Fruit fly (Drosophila melanogaster): ENCODE data around the gene Synd.

The Synd gene

DNA sequence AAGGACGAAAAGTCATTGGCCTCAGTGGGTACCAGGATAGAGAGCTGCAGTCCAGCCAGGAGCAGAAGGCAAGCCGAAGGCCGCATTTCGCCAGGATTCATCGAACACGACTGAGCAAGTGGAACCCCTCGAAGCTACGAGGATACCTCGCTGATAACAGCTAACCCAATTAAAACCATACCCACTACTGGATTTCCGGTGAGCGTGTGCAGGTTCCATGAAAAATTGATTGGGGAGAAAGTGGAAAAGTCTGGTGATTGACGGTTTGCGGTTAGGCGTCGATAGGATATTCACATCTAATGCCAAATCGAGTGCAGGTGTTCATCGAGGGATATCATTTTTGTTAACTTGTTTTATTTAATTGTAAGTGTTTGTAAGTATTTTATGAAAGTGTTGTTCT, 27.2 kb downstream of the Synd start, which contains the start of gene Ir93a:
Gene Ir93a (minus strand): TSS at position 101 of the 400 bp plus-strand sequence.
- TF ChIP-seq OdsH (GFP tag; optimal IDR thresholded peaks at IDR 0.05) = no peak
- no peak for TF ChIP-seq foxo (GFP tag; optimal IDR thresholded peaks at IDR 0.05)
- no peak for TF ChIP-seq GATAd (GFP tag; optimal IDR thresholded peaks at IDR 0.05)
- TF ChIP-seq lola (GFP tag; optimal IDR thresholded peaks at IDR 0.05) = no peak
- no peak for TF ChIP-seq tai (GFP tag; optimal IDR thresholded peaks at IDR 0.05)
- TF ChIP-seq ey (GFP tag; optimal IDR thresholded peaks at IDR 0.05) = no peak
- no peak for TF ChIP-seq dsf (GFP tag; optimal IDR thresholded peaks at IDR 0.05; ENCODE audit: borderline replicate concordance)
- no peak for TF ChIP-seq Dfd (GFP tag; optimal IDR thresholded peaks at IDR 0.05)
- no peak for TF ChIP-seq HLH106 (tag; optimal IDR thresholded peaks at IDR 0.05)
- no peak for TF ChIP-seq psq (GFP tag; optimal IDR thresholded peaks at IDR 0.05)
- TF ChIP-seq jim (GFP tag; optimal IDR thresholded peaks at IDR 0.05) = no peak

DNA sequence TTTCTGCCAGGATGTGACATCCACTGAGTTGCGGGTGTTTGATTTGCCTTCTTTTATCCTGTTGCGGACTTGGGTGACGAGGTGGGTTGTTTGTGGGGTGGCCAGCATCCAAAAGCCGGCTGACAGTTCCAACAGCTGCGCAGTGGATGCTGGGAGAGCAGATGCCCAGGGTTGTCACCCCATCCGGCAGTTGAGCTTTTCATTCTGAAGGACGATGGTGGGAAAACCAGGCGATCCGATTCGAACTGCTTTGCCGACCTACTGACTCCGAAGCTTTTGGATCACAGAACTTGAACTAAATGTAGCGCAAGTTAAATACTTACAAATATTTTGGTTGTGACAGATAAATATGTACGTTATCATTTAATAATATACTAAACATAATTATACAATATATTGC, 33.6 kb downstream of the Synd start, which contains the start of gene KaiR1D:
Gene KaiR1D (minus strand): TSS at position 28 of the 400 bp plus-strand sequence.
- no peak for TF ChIP-seq h (GFP tag; optimal IDR thresholded peaks at IDR 0.05)
- no peak for TF ChIP-seq brk (GFP tag; optimal IDR thresholded peaks at IDR 0.05)
- TF ChIP-seq dmrt93B (GFP tag; optimal IDR thresholded peaks at IDR 0.05) = no peak
- no peak for TF ChIP-seq rgr (GFP tag; optimal IDR thresholded peaks at IDR 0.05)
- no peak for TF ChIP-seq jim (GFP tag; optimal IDR thresholded peaks at IDR 0.05)
- no peak for TF ChIP-seq Dif (GFP tag; optimal IDR thresholded peaks at IDR 0.05; ENCODE audit: partially characterized antibody)
- no peak for TF ChIP-seq pan (optimal IDR thresholded peaks at IDR 0.05)
- TF ChIP-seq HLH106 (tag; optimal IDR thresholded peaks at IDR 0.05) = no peak
- no peak for TF ChIP-seq GATAd (GFP tag; optimal IDR thresholded peaks at IDR 0.05)
- TF ChIP-seq Abd-B (GFP tag; optimal IDR thresholded peaks at IDR 0.05) = no peak
- TF ChIP-seq Hr78 (GFP tag; optimal IDR thresholded peaks at IDR 0.05) = no peak
- TF ChIP-seq dl (GFP tag; optimal IDR thresholded peaks at IDR 0.05; ENCODE audit: insufficient read depth in 1 of 2, partially characterized antibody in 2 of 2) = no peak
- TF ChIP-seq Myc (optimal IDR thresholded peaks at IDR 0.05) = no peak

DNA sequence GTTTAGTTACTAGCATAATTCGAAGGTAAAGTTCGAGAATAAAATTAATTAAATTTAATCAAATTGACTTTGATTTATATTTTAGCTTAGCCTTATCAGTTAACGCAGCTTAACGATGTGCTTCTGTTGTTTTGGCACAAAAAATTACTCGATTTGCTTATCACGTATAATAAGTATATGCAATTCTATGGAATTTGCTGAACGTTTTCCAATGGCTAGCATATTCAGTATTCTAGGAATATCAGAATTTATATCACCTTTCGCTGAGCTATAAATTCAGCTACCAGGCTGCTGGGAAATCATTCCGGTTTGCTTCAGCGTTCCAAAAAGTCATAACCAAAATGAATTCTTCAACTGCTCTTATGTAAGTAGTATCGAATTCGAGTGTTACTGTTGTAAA, 38.1 kb downstream of the Synd start, which contains the start of gene TotA:
Gene TotA (plus strand): TSS at position 301 of the 400 bp plus-strand sequence.
- TF ChIP-seq rgr (GFP tag; optimal IDR thresholded peaks at IDR 0.05) = no peak
- no peak for TF ChIP-seq woc (GFP tag; optimal IDR thresholded peaks at IDR 0.05)
- no peak for TF ChIP-seq dl (GFP tag; optimal IDR thresholded peaks at IDR 0.05; ENCODE audit: insufficient read depth in 1 of 2, partially characterized antibody in 2 of 2)
- TF ChIP-seq Dif (GFP tag; optimal IDR thresholded peaks at IDR 0.05; ENCODE audit: partially characterized antibody) = no peak
- no peak for TF ChIP-seq dmrt93B (GFP tag; optimal IDR thresholded peaks at IDR 0.05)
- TF ChIP-seq pan (optimal IDR thresholded peaks at IDR 0.05) = no peak
- TF ChIP-seq sage (GFP tag; optimal IDR thresholded peaks at IDR 0.05) = no peak
- no peak for TF ChIP-seq fru (GFP tag; optimal IDR thresholded peaks at IDR 0.05)
- TF ChIP-seq Sp1 (GFP tag; optimal IDR thresholded peaks at IDR 0.05) = no peak
- TF ChIP-seq lola (GFP tag; optimal IDR thresholded peaks at IDR 0.05) = no peak
- TF ChIP-seq Dfd (GFP tag; optimal IDR thresholded peaks at IDR 0.05) = no peak
- no peak for TF ChIP-seq psq (GFP tag; optimal IDR thresholded peaks at IDR 0.05)
- no peak for TF ChIP-seq OdsH (GFP tag; optimal IDR thresholded peaks at IDR 0.05)
- no peak for TF ChIP-seq Rel (GFP tag; optimal IDR thresholded peaks at IDR 0.05)
- no peak for TF ChIP-seq Rel (tag; optimal IDR thresholded peaks at IDR 0.05)
- no peak for TF ChIP-seq h (GFP tag; optimal IDR thresholded peaks at IDR 0.05)

DNA sequence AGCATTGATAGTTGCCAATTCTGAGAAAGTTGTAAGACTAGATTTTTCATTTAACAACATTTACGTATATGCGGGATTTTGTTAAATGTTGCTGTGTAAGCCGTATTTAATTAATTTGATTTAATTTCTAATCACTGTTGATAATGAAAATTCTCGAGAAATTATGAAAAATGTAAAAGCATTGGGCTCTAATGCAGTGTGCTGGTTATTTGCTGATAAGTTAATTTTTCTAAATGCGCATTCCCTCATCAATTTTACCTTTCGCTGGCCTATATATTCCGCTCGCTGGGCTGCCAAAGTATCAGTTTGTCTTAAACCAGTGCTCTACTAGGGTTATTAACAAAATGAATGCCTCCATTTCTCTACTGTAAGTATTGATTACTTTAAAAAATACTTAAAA, 40.1 kb downstream of the Synd start, which contains the start of gene TotC:
Gene TotC (plus strand): TSS at position 301 of the 400 bp plus-strand sequence.
- TF ChIP-seq br (GFP tag; optimal IDR thresholded peaks at IDR 0.05) (no peak), N (GFP tag; optimal IDR thresholded peaks at IDR 0.05) (no peak), CrebA (GFP tag; optimal IDR thresholded peaks at IDR 0.05; ENCODE audit: borderline replicate concordance) (no peak), Rel (GFP tag; optimal IDR thresholded peaks at IDR 0.05) (no peak), Rel (tag; optimal IDR thresholded peaks at IDR 0.05) (no peak), OdsH (GFP tag; optimal IDR thresholded peaks at IDR 0.05) (no peak), Abd-B (GFP tag; optimal IDR thresholded peaks at IDR 0.05) (no peak), Dif (GFP tag; optimal IDR thresholded peaks at IDR 0.05; ENCODE audit: partially characterized antibody) (no peak), fru (GFP tag; optimal IDR thresholded peaks at IDR 0.05) (no peak), Dfd (GFP tag; optimal IDR thresholded peaks at IDR 0.05) (no peak)

DNA sequence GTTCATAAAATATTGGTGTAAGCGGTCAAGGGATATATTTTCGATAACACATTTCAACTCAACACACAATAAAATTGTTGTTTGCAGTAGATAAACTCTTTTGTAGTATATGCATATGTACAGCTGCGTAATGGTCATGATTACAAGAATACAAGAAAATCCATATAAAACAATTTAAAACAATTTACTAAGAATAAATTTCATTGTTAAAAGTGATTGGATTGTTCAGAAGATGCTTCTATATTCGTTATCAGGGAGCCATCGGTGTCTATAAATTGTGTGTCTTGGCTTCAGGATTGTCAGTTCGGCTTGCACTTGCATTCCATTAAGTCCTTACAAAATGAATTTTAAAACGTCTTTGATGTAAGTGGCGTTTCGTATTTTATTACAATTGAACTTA, 41.0 kb downstream of the Synd start, which contains the start of gene TotB:
Gene TotB (plus strand): TSS at position 301 of the 400 bp plus-strand sequence.
- TF ChIP-seq br (GFP tag; optimal IDR thresholded peaks at IDR 0.05) (no peak), HLH106 (tag; optimal IDR thresholded peaks at IDR 0.05) (no peak), CG32264 (GFP tag; optimal IDR thresholded peaks at IDR 0.05) (no peak), woc (GFP tag; optimal IDR thresholded peaks at IDR 0.05) (no peak), sv (GFP tag; optimal IDR thresholded peaks at IDR 0.05) (no peak), Hr83 (GFP tag; optimal IDR thresholded peaks at IDR 0.05; ENCODE audit: poor library complexity, severe bottlenecking) (no peak), jim (GFP tag; optimal IDR thresholded peaks at IDR 0.05) (no peak), brk (GFP tag; optimal IDR thresholded peaks at IDR 0.05) (no peak), Sp1 (GFP tag; optimal IDR thresholded peaks at IDR 0.05) (no peak), Hr78 (GFP tag; optimal IDR thresholded peaks at IDR 0.05) (no peak), Abd-B (GFP tag; optimal IDR thresholded peaks at IDR 0.05) (no peak), ey (GFP tag; optimal IDR thresholded peaks at IDR 0.05) (no peak), Dif (GFP tag; optimal IDR thresholded peaks at IDR 0.05; ENCODE audit: partially characterized antibody) (no peak), foxo (GFP tag; optimal IDR thresholded peaks at IDR 0.05) (no peak), tai (GFP tag; optimal IDR thresholded peaks at IDR 0.05) (no peak), pan (optimal IDR thresholded peaks at IDR 0.05) (no peak), CrebA (GFP tag; optimal IDR thresholded peaks at IDR 0.05; ENCODE audit: borderline replicate concordance) (no peak), Mio (GFP tag; optimal IDR thresholded peaks at IDR 0.05) (no peak), Jra (GFP tag; optimal IDR thresholded peaks at IDR 0.05) (no peak)
